Worm (Caenorhabditis elegans): ENCODE measurements around the gene C25G4.2.

The C25G4.2 gene

DNA sequence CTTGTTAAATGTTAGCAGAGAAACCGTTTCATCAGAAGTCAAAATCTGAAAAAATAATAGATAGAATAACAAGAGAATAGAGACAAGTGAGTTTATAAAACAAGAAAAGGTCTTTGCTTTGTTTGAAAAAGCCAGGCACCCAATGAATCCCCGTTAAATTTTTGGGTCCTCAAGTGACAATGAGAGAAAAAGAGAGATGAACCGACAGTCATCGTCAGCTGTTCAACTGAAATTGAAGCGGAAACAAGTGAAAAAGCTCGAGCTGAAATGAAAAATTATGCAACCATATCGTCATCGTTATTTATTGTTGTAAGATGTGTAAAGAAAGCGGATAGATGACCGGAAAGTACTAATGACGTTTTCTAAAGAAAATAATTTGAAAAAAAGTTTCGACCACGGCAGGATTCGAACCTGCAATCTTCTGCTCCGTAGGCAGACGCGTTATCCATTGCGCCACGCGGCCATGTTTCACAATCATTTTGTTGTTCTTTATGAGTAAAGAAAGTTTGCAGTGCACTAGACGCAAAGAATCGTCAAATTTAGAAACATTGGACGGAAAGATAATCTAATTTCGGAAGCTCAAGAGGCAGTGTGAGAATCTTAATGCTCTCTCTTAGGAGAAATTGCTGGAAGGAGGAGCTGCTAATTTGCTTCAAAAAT is 26.2 kb downstream of the C25G4.2 start, which contains the start of gene F08G5.3:
Gene F08G5.3 (minus strand): TSS at position 51 of the 660 bp plus-strand sequence.
- TF ChIP-seq unc-86 (tag; optimal IDR thresholded peaks at IDR 0.05) (no peak), ceh-6 (GFP tag; optimal IDR thresholded peaks at IDR 0.05) (peak; percentile 33), hlh-30 (tag; optimal IDR thresholded peaks at IDR 0.05; ENCODE audit: insufficient read depth) (no peak), ceh-14 (tag; optimal IDR thresholded peaks at IDR 0.05) (peak; percentile 13), ceh-19 (GFP tag; optimal IDR thresholded peaks at IDR 0.05) (peak; percentile 22), zip-5 (tag; optimal IDR thresholded peaks at IDR 0.05) (no peak), ceh-18 (tag; optimal IDR thresholded peaks at IDR 0.05) (peak; percentile 31), fkh-10 (GFP tag; optimal IDR thresholded peaks at IDR 0.05) (no peak), unc-3 (GFP tag; conservative IDR thresholded peaks at IDR 0.05) (peak; percentile 43; the same call in 1 of the 2 replicates), unc-3 (tag; optimal IDR thresholded peaks at IDR 0.05) (no peak), mec-3 (tag; optimal IDR thresholded peaks at IDR 0.05; ENCODE audit: borderline replicate concordance) (no peak), ets-4 (tag; optimal IDR thresholded peaks at IDR 0.05) (no peak), hlh-13 (GFP tag; optimal IDR thresholded peaks at IDR 0.05) (no peak), ceh-24 (tag; optimal IDR thresholded peaks at IDR 0.05) (no peak), unc-42 (tag; optimal IDR thresholded peaks at IDR 0.05) (peak; percentile 62), npax-4 (tag; optimal IDR thresholded peaks at IDR 0.05) (peak; percentile 20), ceh-30 (tag; optimal IDR thresholded peaks at IDR 0.05) (no peak), odd-2 (tag; optimal IDR thresholded peaks at IDR 0.05) (no peak), pqm-1 (tag; optimal IDR thresholded peaks at IDR 0.05) (no peak), ceh-22 (tag; optimal IDR thresholded peaks at IDR 0.05) (no peak), ref-2 (tag; optimal IDR thresholded peaks at IDR 0.05) (no peak), C38D4.7 (GFP tag; optimal IDR thresholded peaks at IDR 0.05) (peak; percentile 37), elt-2 (tag; optimal IDR thresholded peaks at IDR 0.05) (peak; percentile 58), che-1 (tag; optimal IDR thresholded peaks at IDR 0.05) (no peak), Y22D7AL.16 (tag; optimal IDR thresholded peaks at IDR 0.05) (no peak), T23F11.4 (GFP tag; optimal IDR thresholded peaks at IDR 0.05) (peak; percentile 27)

DNA sequence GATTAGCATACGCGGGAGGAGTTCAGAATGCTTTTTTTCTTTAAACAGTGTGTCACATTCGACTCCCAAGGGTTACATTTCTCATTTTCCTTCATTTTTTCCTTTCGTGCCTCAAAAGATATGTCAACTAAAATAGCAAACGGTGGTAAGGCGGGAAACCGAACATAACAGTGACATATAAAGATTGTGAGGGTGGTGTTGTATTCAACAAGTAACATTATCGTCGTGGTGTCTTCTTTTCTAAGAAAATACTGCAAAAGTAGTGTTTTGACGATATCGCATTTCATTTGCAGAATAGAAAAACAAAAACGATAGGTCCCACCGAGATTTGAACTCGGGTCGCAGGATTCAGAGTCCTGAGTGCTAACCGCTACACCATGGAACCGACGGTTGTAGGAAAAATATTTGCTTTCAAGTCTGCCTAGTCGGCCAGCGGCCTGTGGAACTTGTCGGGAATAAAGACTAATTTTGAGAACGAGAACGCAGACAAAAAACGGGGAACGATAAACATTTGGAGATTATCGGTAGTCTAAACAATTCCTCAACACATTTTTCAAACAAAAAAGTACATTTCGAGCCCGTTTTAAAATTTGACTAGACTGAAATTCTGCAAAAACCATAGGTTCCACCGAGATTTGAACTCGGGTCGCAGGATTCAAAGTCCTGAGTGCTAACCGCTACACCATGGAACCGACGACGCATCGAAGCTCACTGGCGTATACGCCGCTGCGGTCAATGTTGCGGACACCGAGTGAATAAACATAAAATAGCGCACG is 27.0 kb downstream of the C25G4.2 start:
- peak; percentile 8 for TF ChIP-seq nhr-232 (tag; optimal IDR thresholded peaks at IDR 0.05)
- peak; percentile 31 for TF ChIP-seq hlh-13 (GFP tag; optimal IDR thresholded peaks at IDR 0.05)
- peak; percentile 34 for TF ChIP-seq che-1 (tag; optimal IDR thresholded peaks at IDR 0.05)
- no peak for TF ChIP-seq ceh-9 (tag; optimal IDR thresholded peaks at IDR 0.05)
- TF ChIP-seq hlh-6 (tag; optimal IDR thresholded peaks at IDR 0.05): peak; percentile 44
- TF ChIP-seq dve-1 (tag; optimal IDR thresholded peaks at IDR 0.05): peak; percentile 22
- no peak for TF ChIP-seq dmd-4 (tag; optimal IDR thresholded peaks at IDR 0.05; ENCODE audit: borderline replicate concordance)
- peak; percentile 46 for TF ChIP-seq ceh-19 (GFP tag; optimal IDR thresholded peaks at IDR 0.05)
- TF ChIP-seq C38D4.7 (GFP tag; optimal IDR thresholded peaks at IDR 0.05): peak; percentile 40
- TF ChIP-seq pqm-1 (tag; optimal IDR thresholded peaks at IDR 0.05): no peak

DNA sequence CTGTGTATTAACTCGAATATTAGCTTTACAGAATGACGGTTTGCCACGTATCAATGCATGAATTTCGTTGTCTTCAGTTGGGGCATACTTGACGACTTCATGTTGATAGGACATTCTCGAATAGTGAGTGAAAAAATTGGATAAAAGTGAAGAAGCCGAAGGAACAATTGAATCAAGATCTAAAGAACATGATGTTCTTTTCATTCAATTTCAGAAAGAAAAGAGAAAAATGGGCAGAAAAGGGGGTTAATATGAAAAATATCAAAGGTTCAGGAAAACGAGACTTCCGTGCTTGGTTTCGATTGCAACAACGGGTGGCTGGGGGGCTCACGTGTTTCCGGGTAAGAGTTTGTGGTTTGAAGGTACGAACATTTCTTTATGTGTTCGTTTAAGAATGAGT is 29.2 kb downstream of the C25G4.2 start:
- TF ChIP-seq C38D4.7 (GFP tag; optimal IDR thresholded peaks at IDR 0.05) (no peak), K09A11.1 (tag; optimal IDR thresholded peaks at IDR 0.05; ENCODE audit: insufficient read depth) (no peak), ceh-19 (GFP tag; optimal IDR thresholded peaks at IDR 0.05) (no peak), unc-3 (GFP tag; conservative IDR thresholded peaks at IDR 0.05) (no peak), unc-3 (tag; optimal IDR thresholded peaks at IDR 0.05) (no peak), F13H6.1 (tag; optimal IDR thresholded peaks at IDR 0.05) (no peak), pha-4 (tag; optimal IDR thresholded peaks at IDR 0.05) (no peak), pat-9 (tag; optimal IDR thresholded peaks at IDR 0.05) (no peak), sox-4 (tag; optimal IDR thresholded peaks at IDR 0.05) (no peak), ets-4 (tag; optimal IDR thresholded peaks at IDR 0.05) (no peak), fkh-10 (GFP tag; optimal IDR thresholded peaks at IDR 0.05) (no peak), ceh-30 (tag; optimal IDR thresholded peaks at IDR 0.05) (no peak), hlh-30 (tag; optimal IDR thresholded peaks at IDR 0.05; ENCODE audit: insufficient read depth) (no peak)
